Worm (Caenorhabditis elegans): ENCODE data around the gene F58E6.8.

DNA sequence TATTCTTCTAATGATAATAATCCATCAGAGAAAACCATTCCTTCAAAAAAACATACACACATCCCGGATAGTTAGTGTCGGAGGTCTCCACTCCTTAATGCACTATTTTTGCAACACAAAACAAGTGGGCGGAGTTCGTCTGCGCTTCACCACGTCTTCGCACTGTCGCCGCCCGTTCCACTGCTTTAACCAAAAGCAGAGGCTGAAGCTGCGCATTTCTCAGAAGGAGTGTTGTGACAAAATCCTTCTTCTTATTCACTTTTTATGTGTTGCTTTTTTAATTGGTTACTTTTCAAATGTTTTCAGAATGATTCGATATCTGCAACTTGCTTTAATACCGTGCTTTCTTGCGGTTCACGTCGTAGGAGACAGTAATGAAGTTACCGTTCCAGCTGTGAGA lies 10.7 kb downstream of the F58E6.8 start, which contains the start of gene F58E6.13:
- no peak for TF ChIP-seq ama-1 (optimal IDR thresholded peaks at IDR 0.05)
- TF ChIP-seq B0310.2 (tag; optimal IDR thresholded peaks at IDR 0.05) = no peak
- TF ChIP-seq tra-4 (tag; optimal IDR thresholded peaks at IDR 0.05) = no peak
- no peak for TF ChIP-seq pes-1 (GFP tag; IDR thresholded peaks at IDR 0.05)
- no peak for TF ChIP-seq sea-1 (GFP tag; conservative IDR thresholded peaks at IDR 0.05)
- TF ChIP-seq flt-1 (GFP tag; IDR thresholded peaks at IDR 0.05) = no peak
- TF ChIP-seq scrt-1 (GFP tag; IDR thresholded peaks at IDR 0.05) = no peak
- no peak for TF ChIP-seq hmg-4 (GFP tag; optimal IDR thresholded peaks at IDR 0.05)
- no peak for TF ChIP-seq ets-7 (tag; optimal IDR thresholded peaks at IDR 0.05)
- TF ChIP-seq tbx-11 (GFP tag; IDR thresholded peaks at IDR 0.05) = no peak
- TF ChIP-seq aly-1 (tag; optimal IDR thresholded peaks at IDR 0.05) = no peak

Measured in whole organism, early embryonic.